Fruit fly (Drosophila melanogaster): Measurements from ENCODE around the gene Fntb.

Gene Fntb

DNA sequence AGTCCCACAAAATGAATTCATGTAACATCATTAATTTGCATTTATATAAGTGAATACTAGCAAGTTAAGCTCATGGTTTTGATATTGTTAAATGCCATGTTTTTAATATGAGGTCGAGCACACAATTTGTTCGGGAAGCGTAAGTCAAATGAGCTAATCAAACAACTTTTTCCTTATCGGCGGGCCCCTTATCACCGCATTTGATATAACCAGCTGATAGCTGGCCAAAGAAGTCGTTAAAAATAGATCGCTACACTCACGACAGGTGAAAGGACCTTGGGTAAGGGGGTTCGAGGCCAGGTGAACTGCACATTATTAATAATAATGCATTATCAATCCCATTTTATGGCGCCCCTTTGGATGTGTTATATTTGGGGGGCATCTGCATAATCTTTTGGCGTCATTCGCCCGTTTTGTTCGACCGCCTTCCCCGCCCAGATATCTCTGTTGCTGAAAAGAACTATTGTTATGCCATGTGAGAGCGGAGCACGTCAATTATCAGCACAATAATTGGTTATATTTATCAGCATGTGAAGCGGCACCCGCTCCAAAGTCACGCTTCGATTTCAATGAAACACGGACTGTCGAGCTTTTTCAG is 14.7 kb downstream of the Fntb start (continued):
- TF ChIP-seq slp2 (GFP tag; optimal IDR thresholded peaks at IDR 0.05) = no peak
- no peak for TF ChIP-seq MBD-R2 (GFP tag; IDR thresholded peaks at IDR 0.05)
- TF ChIP-seq Sry-δ (GFP tag; optimal IDR thresholded peaks at IDR 0.05) = no peak
- no peak for TF ChIP-seq zfh1 (GFP tag; IDR thresholded peaks at IDR 0.05)
- no peak for TF ChIP-seq CG11504 (tag; optimal IDR thresholded peaks at IDR 0.05)
- no peak for TF ChIP-seq ro (GFP tag; IDR thresholded peaks at IDR 0.05)
- TF ChIP-seq CG32772 (GFP tag; IDR thresholded peaks at IDR 0.05) = no peak
- TF ChIP-seq fd3F (GFP tag; optimal IDR thresholded peaks at IDR 0.05) = no peak
- no peak for TF ChIP-seq her (GFP tag; optimal IDR thresholded peaks at IDR 0.05)
- no peak for TF ChIP-seq CG6854 (GFP tag; optimal IDR thresholded peaks at IDR 0.05)
- TF ChIP-seq Hand (GFP tag; optimal IDR thresholded peaks at IDR 0.05) = no peak
- no peak for TF ChIP-seq CG15514 (GFP tag; optimal IDR thresholded peaks at IDR 0.05)
- TF ChIP-seq MESR4 (GFP tag; optimal IDR thresholded peaks at IDR 0.05) = no peak
- TF ChIP-seq da (GFP tag; optimal IDR thresholded peaks at IDR 0.05) = no peak
- no peak for TF ChIP-seq CG2120 (GFP tag; optimal IDR thresholded peaks at IDR 0.05)
- TF ChIP-seq CG10979 (tag; optimal IDR thresholded peaks at IDR 0.05) = no peak
- no peak for TF ChIP-seq CG7271 (tag; optimal IDR thresholded peaks at IDR 0.05)
- no peak for TF ChIP-seq CG8388 (GFP tag; optimal IDR thresholded peaks at IDR 0.05)
- no peak for TF ChIP-seq Dll (GFP tag; IDR thresholded peaks at IDR 0.05; ENCODE audit: partially characterized antibody)
- TF ChIP-seq CG12071 (GFP tag; optimal IDR thresholded peaks at IDR 0.05) = no peak
- no peak for TF ChIP-seq Blimp-1 (GFP tag; optimal IDR thresholded peaks at IDR 0.05)
- TF ChIP-seq CG12219 (GFP tag; optimal IDR thresholded peaks at IDR 0.05) = no peak
- no peak for TF ChIP-seq CG1832 (GFP tag; optimal IDR thresholded peaks at IDR 0.05)
- TF ChIP-seq Camta (GFP tag; optimal IDR thresholded peaks at IDR 0.05) = no peak
- no peak for TF ChIP-seq CG3065 (GFP tag; optimal IDR thresholded peaks at IDR 0.05)
- TF ChIP-seq CG11085 (GFP tag; IDR thresholded peaks at IDR 0.05) = no peak
- TF ChIP-seq gce (GFP tag; IDR thresholded peaks at IDR 0.05) = no peak
- TF ChIP-seq Tbp (GFP tag; optimal IDR thresholded peaks at IDR 0.05) = no peak
- TF ChIP-seq CG34422 (GFP tag; IDR thresholded peaks at IDR 0.05) = no peak
- no peak for TF ChIP-seq zf30C (GFP tag; optimal IDR thresholded peaks at IDR 0.05)
- TF ChIP-seq disco-r (GFP tag; optimal IDR thresholded peaks at IDR 0.05) = no peak
- no peak for TF ChIP-seq CG13424 (tag; optimal IDR thresholded peaks at IDR 0.05)
- no peak for TF ChIP-seq CoRest (tag; optimal IDR thresholded peaks at IDR 0.05)
- TF ChIP-seq zfh2 (GFP tag; optimal IDR thresholded peaks at IDR 0.05) = no peak
- no peak for TF ChIP-seq unpg (GFP tag; optimal IDR thresholded peaks at IDR 0.05)
- TF ChIP-seq ATbp (GFP tag; optimal IDR thresholded peaks at IDR 0.05) = no peak
- no peak for TF ChIP-seq Oaz (GFP tag; IDR thresholded peaks at IDR 0.05)
- TF ChIP-seq grn (GFP tag; optimal IDR thresholded peaks at IDR 0.05) = peak; percentile 74
- no peak for TF ChIP-seq ab (GFP tag; optimal IDR thresholded peaks at IDR 0.05)
- TF ChIP-seq crol (GFP tag; IDR thresholded peaks at IDR 0.05) = peak; percentile 20; the same call in 1 of the 2 replicates
- TF ChIP-seq tap (tag; optimal IDR thresholded peaks at IDR 0.05) = no peak
- TF ChIP-seq Nf-YB (GFP tag; optimal IDR thresholded peaks at IDR 0.05) = no peak
- peak; percentile 74 for TF ChIP-seq GATAe (GFP tag; conservative IDR thresholded peaks at IDR 0.05)
- no peak for TF ChIP-seq dysf (GFP tag; IDR thresholded peaks at IDR 0.05)

All from whole organism, embryonic.